Worm (Caenorhabditis elegans): Measurements from ENCODE around the gene K09B3.1.

DNA sequence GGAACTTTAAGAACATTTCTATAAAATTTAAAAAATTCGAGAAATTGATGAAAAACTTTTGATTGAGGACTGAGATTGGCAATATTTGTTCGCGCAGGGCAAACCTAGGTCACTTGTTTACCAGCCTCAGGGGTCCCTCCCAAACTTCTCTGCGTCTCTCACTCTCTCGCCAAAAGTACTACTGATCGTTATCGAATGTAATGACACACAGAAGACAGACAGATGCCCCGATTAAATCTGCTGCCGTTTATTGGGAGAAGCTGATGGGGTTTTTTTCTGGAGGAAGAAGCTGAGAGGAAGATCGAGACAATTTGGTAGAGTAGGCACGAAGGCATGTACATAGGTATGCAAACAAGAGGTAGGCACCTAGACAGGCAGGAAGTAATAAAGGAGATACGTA is 30.9 kb downstream of the K09B3.1 start:
- TF ChIP-seq nhr-237 (tag; optimal IDR thresholded peaks at IDR 0.05) = no peak
- no peak for TF ChIP-seq unc-39 (tag; optimal IDR thresholded peaks at IDR 0.05)
- no peak for TF ChIP-seq lin-15B (tag; optimal IDR thresholded peaks at IDR 0.05)
- TF ChIP-seq snpc-4 (tag; optimal IDR thresholded peaks at IDR 0.05) = no peak
- TF ChIP-seq nhr-28 (tag; optimal IDR thresholded peaks at IDR 0.05) = no peak
- TF ChIP-seq aha-1 (tag) = no peak
- TF ChIP-seq zag-1 (tag; optimal IDR thresholded peaks at IDR 0.05) = no peak

Data from whole organism, L4 larva.